Fruit fly (Drosophila melanogaster) whole organism, embryonic: ENCODE results near the gene aln.

Experiments
- Ada2b ChIP-seq: fragments of 200-800 bp; sonication (Bioruptor generic); IDR thresholded peaks from 2 replicates; pipeline ENCODE4 v1.3.6; 2022; ENCODE audit warnings: missing biosample characterization, missing genetic modification characterization
- Atf6 ChIP-seq: fragments of 200-800 bp; sonication (Bioruptor generic); IDR thresholded peaks from 2 replicates; pipeline ENCODE4 v1.3.6; 2022; ENCODE audit warnings: missing biosample characterization, missing genetic modification characterization
- Bgb ChIP-seq: fragments of 200-800 bp; sonication (Bioruptor generic); IDR thresholded peaks from 2 replicates; pipeline ENCODE4 v1.3.6; 2022; ENCODE audit warnings: missing biosample characterization, missing genetic modification characterization; ENCODE audit not compliant: partially characterized antibody
- BtbVII ChIP-seq: fragments of 200-800 bp; sonication (Bioruptor generic); optimal IDR thresholded peaks from 3 replicates; lab custom pipeline; 2017; ENCODE audit warnings: missing biosample characterization, mild to moderate bottlenecking, missing genetic modification characterization
- CG10321 ChIP-seq: fragments of 200-800 bp; sonication (Bioruptor generic); IDR thresholded peaks from 2 replicates; pipeline ENCODE4 v1.3.6; 2022; ENCODE audit warnings: missing biosample characterization, missing genetic modification characterization
- CG12391 ChIP-seq: fragments of 200-800 bp; sonication (Bioruptor generic); optimal IDR thresholded peaks from 3 replicates; lab custom pipeline; 2018; ENCODE audit warnings: missing biosample characterization, mild to moderate bottlenecking, missing genetic modification characterization, moderate library complexity
- CG14710 ChIP-seq: fragments of 200-800 bp; sonication (Bioruptor generic); optimal IDR thresholded peaks from 3 replicates; lab custom pipeline; 2019; ENCODE audit warnings: missing biosample characterization, mild to moderate bottlenecking, missing genetic modification characterization, moderate library complexity
- CG14860 ChIP-seq: fragments of 200-800 bp; sonication (Bioruptor generic); IDR thresholded peaks from 3 replicates; pipeline ENCODE4 v1.3.6; 2022; ENCODE audit warnings: missing biosample characterization, missing genetic modification characterization; ENCODE audit not compliant: partially characterized antibody
- CG15601 ChIP-seq: fragments of 200-800 bp; sonication (Bioruptor generic); optimal IDR thresholded peaks from 3 replicates; lab custom pipeline; 2019; ENCODE audit warnings: missing biosample characterization, mild to moderate bottlenecking, missing genetic modification characterization, moderate library complexity
- CG15696 ChIP-seq: fragments of 200-800 bp; sonication (Bioruptor generic); optimal IDR thresholded peaks from 2 replicates; lab custom pipeline; 2019; ENCODE audit warnings: missing biosample characterization, mild to moderate bottlenecking, missing genetic modification characterization, moderate library complexity
- CG1647 ChIP-seq: fragments of 200-800 bp; sonication (Bioruptor generic); optimal IDR thresholded peaks from 3 replicates; lab custom pipeline; 2016; ENCODE audit warnings: missing biosample characterization, missing genetic modification characterization
- CG18476 ChIP-seq: fragments of 200-800 bp; sonication (Bioruptor generic); optimal IDR thresholded peaks from 2 replicates; lab custom pipeline; 2016; ENCODE audit warnings: missing biosample characterization, mild to moderate bottlenecking, missing genetic modification characterization
- CG18764 ChIP-seq: fragments of 200-800 bp; sonication (Bioruptor generic); optimal IDR thresholded peaks from 3 replicates; lab custom pipeline; 2016; ENCODE audit warnings: missing biosample characterization, missing genetic modification characterization
- CG3163 ChIP-seq: fragments of 200-800 bp; sonication (Bioruptor generic); optimal IDR thresholded peaks from 3 replicates; lab custom pipeline; 2016; ENCODE audit warnings: missing biosample characterization, missing genetic modification characterization
- CG33213 ChIP-seq: fragments of 200-800 bp; sonication (Bioruptor generic); optimal IDR thresholded peaks from 3 replicates; lab custom pipeline; 2016; ENCODE audit warnings: missing biosample characterization, missing genetic modification characterization
- CG4424 ChIP-seq: fragments of 200-800 bp; sonication (Bioruptor generic); optimal IDR thresholded peaks from 3 replicates; lab custom pipeline; 2016; ENCODE audit warnings: missing biosample characterization, missing genetic modification characterization
- CG5245 ChIP-seq: fragments of 200-800 bp; sonication (Bioruptor generic); optimal IDR thresholded peaks from 3 replicates; lab custom pipeline; 2016; ENCODE audit warnings: missing biosample characterization, missing genetic modification characterization
- CG6254 ChIP-seq: fragments of 200-800 bp; sonication (Bioruptor generic); optimal IDR thresholded peaks from 3 replicates; lab custom pipeline; 2017; ENCODE audit warnings: mild to moderate bottlenecking, missing biosample characterization, missing genetic modification reagents, missing genetic modification characterization
- CG8290 ChIP-seq, 3 experiments: fragments of 200-800 bp; sonication (Bioruptor generic); optimal IDR thresholded peaks; 2 replicates each; lab custom pipeline; 2016 to 2019; ENCODE audit warnings: missing biosample characterization in 3 of 3, missing genetic modification characterization in 3 of 3, mild to moderate bottlenecking in 2 of 3, moderate library complexity in 1 of 3
- CG8359 ChIP-seq: fragments of 200-800 bp; sonication (Bioruptor generic); optimal IDR thresholded peaks from 2 replicates; lab custom pipeline; 2017; ENCODE audit warnings: missing biosample characterization, mild to moderate bottlenecking, missing genetic modification characterization, borderline replicate concordance
- CG9609 ChIP-seq: fragments of 200-800 bp; sonication (Bioruptor generic); optimal IDR thresholded peaks from 3 replicates; lab custom pipeline; 2016; ENCODE audit warnings: missing biosample characterization, missing genetic modification characterization
- CG9817 ChIP-seq: fragments of 200-800 bp; sonication (Bioruptor generic); optimal IDR thresholded peaks from 2 replicates; lab custom pipeline; 2018; ENCODE audit warnings: missing biosample characterization, mild to moderate bottlenecking, missing genetic modification characterization, moderate library complexity
- CkIIα-i1 ChIP-seq: fragments of 200-800 bp; sonication (Bioruptor generic); IDR thresholded peaks from 2 replicates; pipeline ENCODE4 v1.3.6; 2022; ENCODE audit warnings: missing biosample characterization, missing genetic modification characterization
- D19B ChIP-seq: fragments of 200-800 bp; sonication (Bioruptor generic); optimal IDR thresholded peaks from 2 replicates; lab custom pipeline; 2017; ENCODE audit warnings: missing biosample characterization, mild to moderate bottlenecking, missing genetic modification characterization
- Eip74EF ChIP-seq, 2 experiments: fragments of 200-800 bp in 1 of 2; fragments of >200 bp in 1 of 2; sonication (Bioruptor generic) in 1 of 2; optimal IDR thresholded peaks; 2 replicates each; lab custom pipeline; 2017 to 2019; ENCODE audit warnings: missing biosample characterization in 2 of 2, missing genetic modification characterization in 2 of 2, mild to moderate bottlenecking in 1 of 2, moderate library complexity in 1 of 2
- Ets65A ChIP-seq: fragments of 200-800 bp; sonication (Bioruptor generic); peaks from one replicate; lab custom pipeline; 2016; ENCODE audit warnings: missing biosample characterization, missing genetic modification characterization
- Gug ChIP-seq: fragments of 200-800 bp; sonication (Bioruptor generic); IDR thresholded peaks from 4 replicates; pipeline ENCODE4 v1.3.6; 2022; ENCODE audit warnings: missing biosample characterization, missing genetic modification characterization
- NK7.1 ChIP-seq: fragments of 200-800 bp; sonication (Bioruptor generic); optimal IDR thresholded peaks from 3 replicates; lab custom pipeline; 2016; ENCODE audit warnings: missing biosample characterization, missing genetic modification characterization
- Opbp ChIP-seq: fragments of 200-800 bp; sonication (Bioruptor generic); IDR thresholded peaks from 3 replicates; pipeline ENCODE4 v1.3.6; 2022; ENCODE audit warnings: missing biosample characterization, missing genetic modification characterization; ENCODE audit not compliant: partially characterized antibody
- ac ChIP-seq: fragments of 200-800 bp; sonication (Bioruptor generic); optimal IDR thresholded peaks from 3 replicates; lab custom pipeline; 2017; ENCODE audit warnings: missing biosample characterization, mild to moderate bottlenecking, missing genetic modification characterization
- cad ChIP-seq: fragments of >200 bp; optimal IDR thresholded peaks from 2 replicates; lab custom pipeline; 2017; ENCODE audit warnings: missing biosample characterization, missing genetic modification characterization
- crp ChIP-seq, 2 experiments: fragments of 200-800 bp; sonication (Bioruptor generic); optimal IDR thresholded peaks; 2 replicates in 1 of 2; 3 replicates in 1 of 2; lab custom pipeline; 2017; ENCODE audit warnings: missing biosample characterization in 2 of 2, missing genetic modification characterization in 2 of 2, mild to moderate bottlenecking in 1 of 2, moderate library complexity in 1 of 2
- esg ChIP-seq: fragments of 200-800 bp; sonication (Bioruptor generic); conservative IDR thresholded peaks from 2 replicates; pipeline ENCODE4 v1.3.6; 2022; ENCODE audit warnings: missing biosample characterization, missing genetic modification characterization
- gfzf ChIP-seq: fragments of 200-800 bp; sonication (Bioruptor generic); optimal IDR thresholded peaks from 2 replicates; lab custom pipeline; 2016; ENCODE audit warnings: missing biosample characterization, mild to moderate bottlenecking, missing genetic modification characterization, moderate library complexity
- her ChIP-seq: fragments of 200-800 bp; sonication (Bioruptor generic); optimal IDR thresholded peaks from 2 replicates; lab custom pipeline; 2016; ENCODE audit warnings: missing biosample characterization, missing genetic modification characterization
- ind ChIP-seq: fragments of 200-800 bp; sonication (Bioruptor generic); optimal IDR thresholded peaks from 3 replicates; lab custom pipeline; 2016; ENCODE audit warnings: missing biosample characterization, missing genetic modification characterization
- insv ChIP-seq, 2 experiments: fragments of 200-800 bp; sonication (Bioruptor generic); optimal IDR thresholded peaks; 3 replicates each; lab custom pipeline; 2016 to 2018; ENCODE audit warnings: missing biosample characterization in 2 of 2, missing genetic modification characterization in 2 of 2
- jigr1 ChIP-seq: fragments of 200-800 bp; sonication (Bioruptor generic); IDR thresholded peaks from 3 replicates; pipeline ENCODE4 v1.3.6; 2022; ENCODE audit warnings: missing biosample characterization, missing genetic modification characterization
- klu ChIP-seq: fragments of 200-800 bp; sonication (Bioruptor generic); IDR thresholded peaks from 2 replicates; pipeline ENCODE4 v1.3.6; 2022; ENCODE audit warnings: missing biosample characterization, missing genetic modification characterization
- kni ChIP-seq: fragments of 200-800 bp; sonication (Bioruptor generic); optimal IDR thresholded peaks from 3 replicates; lab custom pipeline; 2017; ENCODE audit warnings: mild to moderate bottlenecking, missing biosample characterization, missing genetic modification reagents, missing genetic modification characterization
- mam ChIP-seq: fragments of 200-800 bp; sonication (Bioruptor generic); optimal IDR thresholded peaks from 3 replicates; lab custom pipeline; 2016; ENCODE audit warnings: missing biosample characterization, missing genetic modification characterization
- pum ChIP-seq: fragments of 200-800 bp; sonication (Bioruptor generic); optimal IDR thresholded peaks from 2 replicates; lab custom pipeline; 2016; ENCODE audit warnings: missing biosample characterization, missing genetic modification characterization
- repo ChIP-seq: fragments of 200-800 bp; sonication (Bioruptor generic); optimal IDR thresholded peaks from 2 replicates; lab custom pipeline; 2016; ENCODE audit warnings: missing biosample characterization, missing genetic modification characterization
- sima ChIP-seq: fragments of 200-800 bp; sonication (Bioruptor generic); optimal IDR thresholded peaks from 2 replicates; lab custom pipeline; 2016; ENCODE audit warnings: missing biosample characterization, missing genetic modification characterization
- so ChIP-seq: fragments of 200-800 bp; sonication (Bioruptor generic); IDR thresholded peaks from 3 replicates; pipeline ENCODE4 v1.3.6; 2022; ENCODE audit warnings: missing biosample characterization, missing genetic modification characterization
- ssp ChIP-seq: fragments of 200-800 bp; sonication (Bioruptor generic); IDR thresholded peaks from 2 replicates; pipeline ENCODE4 v1.3.6; 2022; ENCODE audit warnings: missing biosample characterization, missing genetic modification characterization
- twi ChIP-seq: fragments of 200-800 bp; optimal IDR thresholded peaks from 2 replicates; lab custom pipeline; 2019; ENCODE audit warnings: missing biosample characterization, mild to moderate bottlenecking, missing genetic modification characterization, moderate library complexity
- wdn ChIP-seq: fragments of 200-800 bp; sonication (Bioruptor generic); IDR thresholded peaks from 2 replicates; pipeline ENCODE4 v1.3.6; 2022; ENCODE audit warnings: missing biosample characterization, missing genetic modification characterization

aln gene

dm6 chr3L:1007513-1008459 is 14.0 kb downstream of the aln start (continued):
- TF ChIP-seq jigr1 (GFP tag; lab: Robert Waterston, UW) (peak; percentile 67; the same call in 2 of the 3 replicates), Ets65A (GFP tag; lab: Kevin White, UChicago) (no peak), kni (GFP tag; lab: Kevin White, UChicago) (peak; percentile 35), CG10321 (GFP tag; lab: Robert Waterston, UW) (peak; percentile 49; the same call in 1 of the 2 replicates), esg (peak; percentile 82), insv (GFP tag; optimal IDR thresholded peaks at IDR 0.05; lab: Kevin White, UChicago) (no peak), CG8359 (GFP tag; lab: Kevin White, UChicago) (peak; percentile 7), pum (peak; percentile 39), CG15696 (peak; percentile 42), CG18764 (GFP tag; lab: Kevin White, UChicago) (no peak), Atf6 (peak; percentile 91), BtbVII (peak; percentile 85), CG1647 (GFP tag; lab: Kevin White, UChicago) (peak; percentile 47), wdn (GFP tag; lab: Robert Waterston, UW) (peak; percentile 84), her (GFP tag; lab: Kevin White, UChicago) (no peak), cad (GFP tag; lab: Kevin White, UChicago) (no peak), CG12391 (tag; lab: Kevin White, UChicago) (peak; percentile 83), D19B (GFP tag; lab: Kevin White, UChicago) (peak; percentile 0), Ada2b (GFP tag; lab: Robert Waterston, UW) (peak; percentile 89), CG18476 (GFP tag; lab: Kevin White, UChicago) (peak; percentile 40), repo (GFP tag; lab: Kevin White, UChicago) (no peak), CG3163 (GFP tag; lab: Kevin White, UChicago) (no peak), CG33213 (GFP tag; lab: Kevin White, UChicago) (peak; percentile 27), CkIIα-i1 (GFP tag; lab: Robert Waterston, UW) (no peak), NK7.1 (GFP tag; lab: Kevin White, UChicago) (no peak), CG8290 (GFP tag; optimal IDR thresholded peaks at IDR 0.05; lab: Kevin White, UChicago) (peak; percentile 47), CG8290 (tag; optimal IDR thresholded peaks at IDR 0.05; lab: Kevin White, UChicago) (peak in 1 of 2 experiments; percentile 51), CG9817 (peak; percentile 68), ssp (GFP tag; lab: Robert Waterston, UW) (peak; percentile 78), ind (peak; percentile 87), gfzf (no peak), Opbp (no peak), Gug (GFP tag; lab: Robert Waterston, UW) (peak; percentile 73), twi (tag; lab: Kevin White, UChicago) (peak; percentile 53), CG5245 (GFP tag; lab: Kevin White, UChicago) (peak; percentile 34), CG15601 (peak; percentile 74), Bgb (no peak), CG14710 (tag; lab: Kevin White, UChicago) (peak; percentile 27), klu (GFP tag; lab: Robert Waterston, UW) (peak; percentile 61), CG4424 (peak; percentile 66), crp (GFP tag; optimal IDR thresholded peaks at IDR 0.05; lab: Kevin White, UChicago) (peak in 1 of 2 experiments; percentile 44), so (GFP tag; lab: Robert Waterston, UW) (peak; percentile 82; the same call in 2 of the 3 replicates), Eip74EF (GFP tag; optimal IDR thresholded peaks at IDR 0.05; lab: Kevin White, UChicago) (peak in 1 of 2 experiments; percentile 31), CG14860 (GFP tag; lab: Robert Waterston, UW) (no peak), sima (GFP tag; lab: Kevin White, UChicago) (no peak), CG6254 (GFP tag; lab: Kevin White, UChicago) (peak; percentile 11), CG9609 (GFP tag; lab: Kevin White, UChicago) (peak; percentile 34), mam (GFP tag; lab: Kevin White, UChicago) (peak; percentile 93), ac (no peak)
